Fruit fly (Drosophila melanogaster) whole organism: ENCODE results near the gene CG13258.

Experiments used
- CG8478 ChIP-seq: fragments of >200 bp; optimal IDR thresholded peaks from 2 replicates; lab custom pipeline; 2018; ENCODE audit warnings: inconsistent platforms
- EcR ChIP-seq, 2 experiments: fragments of >200 bp; optimal IDR thresholded peaks; 2 replicates each; lab custom pipeline; 2017; ENCODE audit warnings: missing biosample characterization in 2 of 2, missing genetic modification characterization in 2 of 2, missing genetic modification reagents in 2 of 2
- pan ChIP-seq: fragments of >200 bp; optimal IDR thresholded peaks from 2 replicates; lab custom pipeline; 2017
- psq ChIP-seq: fragments of >200 bp; optimal IDR thresholded peaks from 2 replicates; lab custom pipeline; 2017
- usp ChIP-seq: fragments of >200 bp; optimal IDR thresholded peaks from 2 replicates; lab custom pipeline; 2017; ENCODE audit warnings: missing biosample characterization, missing genetic modification characterization, mixed read lengths

DNA sequence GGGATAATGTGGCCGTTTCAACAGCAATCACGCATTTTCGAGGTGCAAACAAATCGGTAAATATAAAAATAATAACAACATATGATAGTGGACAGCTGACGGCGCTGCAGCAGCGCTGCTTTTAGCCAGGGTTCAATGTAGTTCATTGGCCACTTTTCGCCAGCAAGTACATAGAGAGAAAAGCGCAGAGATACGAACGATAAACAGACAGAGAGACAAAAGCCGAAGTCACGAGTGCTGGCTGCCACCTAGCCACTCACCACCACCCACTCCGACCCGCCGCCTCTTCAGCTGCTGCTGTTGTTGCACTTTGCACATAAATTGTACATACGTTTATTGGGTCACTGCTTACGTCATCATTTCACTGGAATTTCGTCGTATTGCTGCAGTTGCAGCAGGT lies 10.0 kb downstream of the CG13258 start:
- no peak for TF ChIP-seq CG8478 (lab: Kevin White, UChicago)
- TF ChIP-seq EcR (GFP tag; optimal IDR thresholded peaks at IDR 0.05; lab: Kevin White, UChicago), result peak in 1 of 2 experiments; percentile 15
- no peak for TF ChIP-seq psq (lab: Kevin White, UChicago)
- no peak for TF ChIP-seq pan (lab: Kevin White, UChicago)
- no peak for TF ChIP-seq usp (GFP tag; lab: Kevin White, UChicago)
